Fruit fly (Drosophila melanogaster) whole organism, embryonic: ENCODE results near the gene CG1231.

Experiments
- Aef1 ChIP-seq: fragments of 200-800 bp; sonication (Bioruptor generic); IDR thresholded peaks from 3 replicates; pipeline ENCODE4 v1.3.6; 2022; ENCODE audit warnings: missing biosample characterization, missing genetic modification characterization
- Bdp1 ChIP-seq: fragments of 200-800 bp; sonication (Bioruptor generic); optimal IDR thresholded peaks from 3 replicates; lab custom pipeline; 2016; ENCODE audit warnings: missing biosample characterization, missing genetic modification characterization
- Blimp-1 ChIP-seq: fragments of 200-800 bp; sonication (Bioruptor generic); optimal IDR thresholded peaks from 3 replicates; lab custom pipeline; 2018; ENCODE audit warnings: missing biosample characterization, missing genetic modification characterization, mild to moderate bottlenecking, moderate library complexity, missing genetic modification reagents
- CG10209 ChIP-seq: fragments of 200-800 bp; sonication (Bioruptor generic); optimal IDR thresholded peaks from 3 replicates; lab custom pipeline; 2017; ENCODE audit warnings: missing biosample characterization, mild to moderate bottlenecking, missing genetic modification characterization, missing genetic modification reagents
- CG11093 ChIP-seq: fragments of 200-800 bp; sonication (Bioruptor generic); IDR thresholded peaks from 3 replicates; pipeline ENCODE4 v1.3.6; 2022; ENCODE audit warnings: missing biosample characterization, missing genetic modification characterization
- CG13287 ChIP-seq: fragments of 200-800 bp; sonication (Bioruptor generic); IDR thresholded peaks from 2 replicates; pipeline ENCODE4 v1.3.6; 2022; ENCODE audit warnings: missing biosample characterization, missing genetic modification characterization; ENCODE audit not compliant: partially characterized antibody
- CG14667 ChIP-seq: fragments of 200-800 bp; sonication (Bioruptor generic); IDR thresholded peaks from 2 replicates; pipeline ENCODE4 v1.3.6; 2022; ENCODE audit warnings: missing biosample characterization, missing genetic modification characterization
- CG1603 ChIP-seq: fragments of 200-800 bp; sonication (Bioruptor generic); optimal IDR thresholded peaks from 2 replicates; lab custom pipeline; 2019; ENCODE audit warnings: missing biosample characterization, mild to moderate bottlenecking, missing genetic modification characterization, moderate library complexity
- CG17361 ChIP-seq: fragments of 200-800 bp; sonication (Bioruptor generic); IDR thresholded peaks from 3 replicates; pipeline ENCODE4 v1.3.6; 2022; ENCODE audit warnings: missing biosample characterization, missing genetic modification characterization
- CG17385 ChIP-seq: fragments of 200-800 bp; sonication (Bioruptor generic); optimal IDR thresholded peaks from 3 replicates; lab custom pipeline; 2018; ENCODE audit warnings: missing biosample characterization, mild to moderate bottlenecking, missing genetic modification characterization
- CG2120 ChIP-seq: fragments of 200-800 bp; sonication (Bioruptor generic); optimal IDR thresholded peaks from 3 replicates; lab custom pipeline; 2016; ENCODE audit warnings: missing biosample characterization, missing genetic modification characterization
- CG3163 ChIP-seq: fragments of 200-800 bp; sonication (Bioruptor generic); optimal IDR thresholded peaks from 3 replicates; lab custom pipeline; 2016; ENCODE audit warnings: missing biosample characterization, missing genetic modification characterization
- CG34224 ChIP-seq: fragments of 200-800 bp; sonication (Bioruptor generic); IDR thresholded peaks from 3 replicates; pipeline ENCODE4 v1.3.6; 2022; ENCODE audit warnings: missing biosample characterization, missing genetic modification characterization; ENCODE audit not compliant: partially characterized antibody
- CG4328 ChIP-seq: fragments of 200-800 bp; sonication (Bioruptor generic); optimal IDR thresholded peaks from 3 replicates; lab custom pipeline; 2017; ENCODE audit warnings: missing biosample characterization, missing genetic modification reagents, missing genetic modification characterization
- CG6654 ChIP-seq: fragments of 200-800 bp; sonication (Bioruptor generic); optimal IDR thresholded peaks from 2 replicates; lab custom pipeline; 2017; ENCODE audit warnings: missing biosample characterization, mild to moderate bottlenecking, missing genetic modification characterization
- CG6791 ChIP-seq: fragments of 200-800 bp; sonication (Bioruptor generic); IDR thresholded peaks from 3 replicates; pipeline ENCODE4 v1.3.6; 2022; ENCODE audit warnings: missing biosample characterization, missing genetic modification characterization; ENCODE audit not compliant: partially characterized antibody
- CoRest ChIP-seq: fragments of 200-800 bp; sonication (Bioruptor generic); optimal IDR thresholded peaks from 3 replicates; lab custom pipeline; 2018; ENCODE audit warnings: missing biosample characterization, mild to moderate bottlenecking, missing genetic modification characterization, moderate library complexity
- Dll ChIP-seq: fragments of 200-800 bp; sonication (Bioruptor generic); IDR thresholded peaks from 4 replicates; pipeline ENCODE4 v1.3.6; 2022; ENCODE audit warnings: missing biosample characterization, missing genetic modification characterization; ENCODE audit not compliant: partially characterized antibody
- Doc3 ChIP-seq: fragments of 200-800 bp; sonication (Bioruptor generic); IDR thresholded peaks from 3 replicates; pipeline ENCODE4 v1.3.6; 2022; ENCODE audit warnings: missing biosample characterization, missing genetic modification characterization; ENCODE audit not compliant: partially characterized antibody
- Dref ChIP-seq: fragments of 200-800 bp; sonication (Bioruptor generic); IDR thresholded peaks from 2 replicates; pipeline ENCODE4 v1.3.6; 2022; ENCODE audit warnings: missing biosample characterization, missing genetic modification characterization
- Fer1 ChIP-seq: fragments of 200-800 bp; sonication (Bioruptor generic); optimal IDR thresholded peaks from 2 replicates; lab custom pipeline; 2017; ENCODE audit warnings: missing biosample characterization, mild to moderate bottlenecking, missing genetic modification characterization
- HLH4C ChIP-seq: fragments of 200-800 bp; sonication (Bioruptor generic); IDR thresholded peaks from 3 replicates; pipeline ENCODE4 v1.3.6; 2022; ENCODE audit warnings: missing biosample characterization, missing genetic modification characterization; ENCODE audit not compliant: partially characterized antibody
- Kr ChIP-seq: fragments of 200-800 bp; sonication (Bioruptor generic); optimal IDR thresholded peaks from 2 replicates; lab custom pipeline; 2017; ENCODE audit warnings: missing biosample characterization, mild to moderate bottlenecking, missing genetic modification characterization
- Myb ChIP-seq: fragments of 200-800 bp; sonication (Bioruptor generic); optimal IDR thresholded peaks from 2 replicates; lab custom pipeline; 2016; ENCODE audit warnings: missing biosample characterization, missing genetic modification characterization
- Nf-YC ChIP-seq: fragments of 200-800 bp; optimal IDR thresholded peaks from 3 replicates; lab custom pipeline; 2019; ENCODE audit warnings: missing biosample characterization, mild to moderate bottlenecking, missing genetic modification characterization, moderate library complexity
- Oaz ChIP-seq: fragments of 200-800 bp; sonication (Bioruptor generic); IDR thresholded peaks from 2 replicates; pipeline ENCODE4 v1.3.6; 2022; ENCODE audit warnings: missing biosample characterization, missing genetic modification characterization
- Scr ChIP-seq: fragments of 200-800 bp; sonication (Bioruptor generic); IDR thresholded peaks from 2 replicates; pipeline ENCODE4 v1.3.6; 2022; ENCODE audit warnings: missing biosample characterization, missing genetic modification characterization; ENCODE audit not compliant: partially characterized antibody
- Tbp ChIP-seq: fragments of >200 bp; optimal IDR thresholded peaks from 2 replicates; lab custom pipeline; 2018; ENCODE audit warnings: missing biosample characterization, missing genetic modification characterization
- amos ChIP-seq: fragments of 200-800 bp; sonication (Bioruptor generic); IDR thresholded peaks from 2 replicates; pipeline ENCODE4 v1.3.6; 2022; ENCODE audit warnings: missing biosample characterization, missing genetic modification characterization; ENCODE audit not compliant: partially characterized antibody
- cato ChIP-seq: fragments of 200-800 bp; sonication (Bioruptor generic); optimal IDR thresholded peaks from 2 replicates; lab custom pipeline; 2016; ENCODE audit warnings: missing biosample characterization, missing genetic modification characterization, borderline replicate concordance
- chn ChIP-seq: fragments of 200-800 bp; sonication (Bioruptor generic); optimal IDR thresholded peaks from 2 replicates; lab custom pipeline; 2016; ENCODE audit warnings: missing biosample characterization, missing genetic modification characterization
- dysf ChIP-seq: fragments of 200-800 bp; sonication (Bioruptor generic); IDR thresholded peaks from 3 replicates; pipeline ENCODE4 v1.3.6; 2022; ENCODE audit warnings: missing biosample characterization, missing genetic modification characterization
- en ChIP-seq: fragments of 200-800 bp; sonication (Bioruptor generic); optimal IDR thresholded peaks from 2 replicates; lab custom pipeline; 2016; ENCODE audit warnings: missing biosample characterization, missing genetic modification characterization
- fd102C ChIP-seq: fragments of 200-800 bp; sonication (Bioruptor generic); optimal IDR thresholded peaks from 2 replicates; lab custom pipeline; 2018; ENCODE audit warnings: missing biosample characterization, mild to moderate bottlenecking, missing genetic modification characterization, moderate library complexity
- ftz-f1 ChIP-seq: fragments of 200-800 bp; sonication (Bioruptor generic); optimal IDR thresholded peaks from 2 replicates; lab custom pipeline; 2016; ENCODE audit warnings: missing biosample characterization, missing genetic modification characterization
- grn ChIP-seq: fragments of 200-800 bp; sonication (Bioruptor generic); optimal IDR thresholded peaks from 3 replicates; lab custom pipeline; 2017; ENCODE audit warnings: missing biosample characterization, missing genetic modification characterization
- hbn ChIP-seq: fragments of 200-800 bp; sonication (Bioruptor generic); IDR thresholded peaks from 2 replicates; pipeline ENCODE4 v1.3.6; 2022; ENCODE audit warnings: missing biosample characterization, missing genetic modification characterization; ENCODE audit not compliant: partially characterized antibody
- her ChIP-seq: fragments of 200-800 bp; sonication (Bioruptor generic); optimal IDR thresholded peaks from 2 replicates; lab custom pipeline; 2016; ENCODE audit warnings: missing biosample characterization, missing genetic modification characterization
- knrl ChIP-seq: fragments of 200-800 bp; sonication (Bioruptor generic); IDR thresholded peaks from 3 replicates; pipeline ENCODE4 v1.3.6; 2022; ENCODE audit warnings: missing biosample characterization, missing genetic modification characterization; ENCODE audit not compliant: partially characterized antibody
- maf-S ChIP-seq: fragments of 200-800 bp; sonication (Bioruptor generic); optimal IDR thresholded peaks from 2 replicates; lab custom pipeline; 2016; ENCODE audit warnings: missing biosample characterization, missing genetic modification characterization
- mam ChIP-seq: fragments of 200-800 bp; sonication (Bioruptor generic); optimal IDR thresholded peaks from 3 replicates; lab custom pipeline; 2016; ENCODE audit warnings: missing biosample characterization, missing genetic modification characterization
- mld ChIP-seq: fragments of 200-800 bp; sonication (Bioruptor generic); IDR thresholded peaks from 3 replicates; pipeline ENCODE4 v1.3.6; 2022; ENCODE audit warnings: missing biosample characterization, missing genetic modification characterization; ENCODE audit not compliant: partially characterized antibody
- nmo ChIP-seq: fragments of 200-800 bp; sonication (Bioruptor generic); optimal IDR thresholded peaks from 2 replicates; lab custom pipeline; 2018; ENCODE audit warnings: missing biosample characterization, mild to moderate bottlenecking, missing genetic modification characterization, moderate library complexity
- repo ChIP-seq: fragments of 200-800 bp; sonication (Bioruptor generic); optimal IDR thresholded peaks from 2 replicates; lab custom pipeline; 2016; ENCODE audit warnings: missing biosample characterization, missing genetic modification characterization
- sug ChIP-seq: fragments of 200-800 bp; optimal IDR thresholded peaks from 2 replicates; lab custom pipeline; 2019; ENCODE audit warnings: missing biosample characterization, mild to moderate bottlenecking, missing genetic modification characterization, moderate library complexity
- unc-4 ChIP-seq: fragments of 200-800 bp; sonication (Bioruptor generic); IDR thresholded peaks from 2 replicates; pipeline ENCODE4 v1.3.6; 2022; ENCODE audit warnings: missing biosample characterization, missing genetic modification characterization; ENCODE audit not compliant: partially characterized antibody
- unpg ChIP-seq: fragments of 200-800 bp; sonication (Bioruptor generic); optimal IDR thresholded peaks from 3 replicates; lab custom pipeline; 2018; ENCODE audit warnings: missing biosample characterization, mild to moderate bottlenecking, missing genetic modification characterization, moderate library complexity
- usp ChIP-seq: fragments of >200 bp; optimal IDR thresholded peaks from 2 replicates; lab custom pipeline; 2017; ENCODE audit warnings: missing biosample characterization, missing genetic modification characterization
- wek ChIP-seq: fragments of 200-800 bp; sonication (Bioruptor generic); optimal IDR thresholded peaks from 3 replicates; lab custom pipeline; 2018; ENCODE audit warnings: missing biosample characterization, mild to moderate bottlenecking, missing genetic modification characterization, moderate library complexity
- zf30C ChIP-seq: fragments of 200-800 bp; sonication (Bioruptor generic); optimal IDR thresholded peaks from 3 replicates; lab custom pipeline; 2018; ENCODE audit warnings: missing biosample characterization, mild to moderate bottlenecking, missing genetic modification characterization

Gene CG1231

dm6 chr3L:324486-324885 is 31.7 kb upstream of the CG1231 start, which contains the start of gene CG32344 (continued):
- TF ChIP-seq wek (GFP tag; lab: Kevin White, UChicago) (no peak), maf-S (GFP tag; lab: Kevin White, UChicago) (no peak), Blimp-1 (GFP tag; lab: Kevin White, UChicago) (no peak), Aef1 (GFP tag; lab: Robert Waterston, UW) (no peak), amos (GFP tag; lab: Robert Waterston, UW) (peak; percentile 76), CG14667 (GFP tag; lab: Robert Waterston, UW) (no peak), mld (peak; percentile 50; the same call in 1 of the 3 replicates), usp (GFP tag; lab: Kevin White, UChicago) (no peak), Tbp (GFP tag; lab: Kevin White, UChicago) (peak; percentile 26), Scr (GFP tag; lab: Robert Waterston, UW) (peak; percentile 71), CG10209 (GFP tag; lab: Kevin White, UChicago) (no peak), ftz-f1 (no peak), her (peak; percentile 21), CG17385 (GFP tag; lab: Kevin White, UChicago) (peak; percentile 70), repo (GFP tag; lab: Kevin White, UChicago) (no peak), CG2120 (peak; percentile 18), Fer1 (GFP tag; lab: Kevin White, UChicago) (no peak), zf30C (GFP tag; lab: Kevin White, UChicago) (no peak), dysf (no peak), CG34224 (GFP tag; lab: Robert Waterston, UW) (peak; percentile 69), fd102C (GFP tag; lab: Kevin White, UChicago) (no peak), hbn (GFP tag; lab: Robert Waterston, UW) (peak; percentile 74; the same call in 1 of the 2 replicates), Bdp1 (no peak), unpg (GFP tag; lab: Kevin White, UChicago) (no peak), en (GFP tag; lab: Kevin White, UChicago) (no peak), Oaz (no peak), Kr (GFP tag; lab: Kevin White, UChicago) (no peak), CG3163 (GFP tag; lab: Kevin White, UChicago) (no peak), Myb (GFP tag; lab: Kevin White, UChicago) (peak; percentile 54), CoRest (tag; lab: Kevin White, UChicago) (peak; percentile 28), CG1603 (tag; lab: Kevin White, UChicago) (peak; percentile 41), Dref (GFP tag; lab: Robert Waterston, UW) (peak; percentile 84), Doc3 (peak; percentile 56; the same call in 2 of the 3 replicates), HLH4C (peak; percentile 67), sug (tag; lab: Kevin White, UChicago) (peak; percentile 27), CG4328 (GFP tag; lab: Kevin White, UChicago) (no peak), mam (GFP tag; lab: Kevin White, UChicago) (peak; percentile 17), unc-4 (GFP tag; lab: Robert Waterston, UW) (peak; percentile 81), Nf-YC (tag; lab: Kevin White, UChicago) (peak; percentile 17), CG13287 (GFP tag; lab: Robert Waterston, UW) (peak; percentile 81), grn (peak; percentile 40), cato (GFP tag; lab: Kevin White, UChicago) (no peak), Dll (GFP tag; lab: Robert Waterston, UW) (peak; percentile 80), CG6791 (GFP tag; lab: Robert Waterston, UW) (peak; percentile 70), CG11093 (GFP tag; lab: Robert Waterston, UW) (no peak), CG6654 (GFP tag; lab: Kevin White, UChicago) (no peak), CG17361 (GFP tag; lab: Robert Waterston, UW) (0 out of 3 replicates have a peak, but pooled peaks have one; percentile 24), knrl (GFP tag; lab: Robert Waterston, UW) (peak; percentile 56; the same call in 2 of the 3 replicates), chn (GFP tag; lab: Kevin White, UChicago) (no peak), nmo (peak; percentile 16)
